Worm (Caenorhabditis elegans) whole organism, late embryonic: Measurements from ENCODE around the gene T03F6.3.

Experiments used
- ceh-18 ChIP-seq: sonication (generic microtip); optimal IDR thresholded peaks from 2 replicates; lab custom pipeline; 2016; ENCODE audit warnings: missing genetic modification characterization, missing compliant biosample characterization
- ceh-24 ChIP-seq: sonication (generic microtip); optimal IDR thresholded peaks from 2 replicates; lab custom pipeline; 2016; ENCODE audit warnings: mild to moderate bottlenecking, missing genetic modification characterization, missing compliant biosample characterization
- ceh-34 ChIP-seq: sonication (generic microtip); optimal IDR thresholded peaks from 2 replicates; lab custom pipeline; 2016; ENCODE audit warnings: mild to moderate bottlenecking, missing genetic modification characterization, missing compliant biosample characterization
- elt-2 ChIP-seq: sonication (generic microtip); optimal IDR thresholded peaks from 2 replicates; lab custom pipeline; 2016; ENCODE audit warnings: missing genetic modification reagents, missing genetic modification characterization, missing compliant biosample characterization
- elt-4 ChIP-seq: sonication (generic microtip); optimal IDR thresholded peaks from 2 replicates; lab custom pipeline; 2016; ENCODE audit warnings: missing genetic modification characterization, missing compliant biosample characterization
- fkh-6 ChIP-seq: sonication (generic microtip); optimal IDR thresholded peaks from 2 replicates; lab custom pipeline; 2016; ENCODE audit warnings: missing genetic modification characterization, missing compliant biosample characterization
- madf-2 ChIP-seq: sonication (generic microtip); optimal IDR thresholded peaks from 2 replicates; lab custom pipeline; 2017; ENCODE audit warnings: missing genetic modification characterization, missing compliant biosample characterization
- nhr-11 ChIP-seq: fragments of 150-350 bp; optimal IDR thresholded peaks from 2 replicates; lab custom pipeline; 2014; ENCODE audit warnings: missing biosample characterization, missing genetic modification characterization
- pha-4 ChIP-seq: fragments of 150-350 bp; optimal IDR thresholded peaks from 2 replicates; lab custom pipeline; 2018; ENCODE audit warnings: missing biosample characterization, missing genetic modification reagents, missing genetic modification characterization
- pqm-1 ChIP-seq: sonication (generic microtip); optimal IDR thresholded peaks from 2 replicates; lab custom pipeline; 2016; ENCODE audit warnings: missing genetic modification characterization, missing compliant biosample characterization
- sox-2 ChIP-seq: fragments of 200-800 bp; sonication (Bioruptor generic); IDR thresholded peaks from 2 replicates; pipeline ENCODE4 v1.3.6; 2022; ENCODE audit warnings: missing genetic modification reagents, missing genetic modification characterization, missing compliant biosample characterization
- tbx-2 ChIP-seq: sonication (generic microtip); optimal IDR thresholded peaks from 2 replicates; lab custom pipeline; 2016; ENCODE audit warnings: missing genetic modification characterization, missing compliant biosample characterization
- unc-55 ChIP-seq: sonication (generic microtip); optimal IDR thresholded peaks from 2 replicates; lab custom pipeline; 2017; ENCODE audit warnings: missing biosample characterization, missing genetic modification reagents, missing genetic modification characterization
- unc-86 ChIP-seq: sonication (generic microtip); optimal IDR thresholded peaks from 2 replicates; lab custom pipeline; 2016; ENCODE audit warnings: missing genetic modification characterization, missing compliant biosample characterization

- no peak for TF ChIP-seq nhr-11 (tag; lab: Kevin White, UChicago)
- no peak for TF ChIP-seq tbx-2
- TF ChIP-seq madf-2 (tag; lab: Kevin White, UChicago), result no peak
- no peak for TF ChIP-seq unc-86
- no peak for TF ChIP-seq unc-55 (GFP tag; lab: Kevin White, UChicago)
- no peak for TF ChIP-seq elt-2 (tag; lab: Kevin White, UChicago)
- no peak for TF ChIP-seq ceh-18 (tag; lab: Kevin White, UChicago)
- TF ChIP-seq ceh-24 (tag; lab: Kevin White, UChicago), result no peak
- TF ChIP-seq sox-2, result no peak
- TF ChIP-seq elt-4 (tag; lab: Kevin White, UChicago), result no peak
- no peak for TF ChIP-seq pqm-1 (tag; lab: Kevin White, UChicago)
- TF ChIP-seq ceh-34 (tag; lab: Kevin White, UChicago), result no peak
- TF ChIP-seq fkh-6 (tag; lab: Kevin White, UChicago), result no peak
- TF ChIP-seq pha-4 (tag; lab: Kevin White, UChicago), result no peak
Measured at ce11 chrIII:13381684-13382083, 7.5 kb upstream of the T03F6.3 start.
